Fruit fly (Drosophila melanogaster) whole organism, wandering third instar larva: ENCODE measurements around the gene CG9953.
"Not testable (repeated sequence)": the region's sequence is repeated elsewhere in the genome, so short reads cannot be mapped to it uniquely, and the experiment has no call there.

Experiments used
- CG32264 ChIP-seq: fragments of 200-800 bp; sonication (Bioruptor generic); optimal IDR thresholded peaks from 2 replicates; lab custom pipeline; 2016; ENCODE audit warnings: missing biosample characterization, missing genetic modification characterization
- CG9705 ChIP-seq: fragments of 200-800 bp; sonication (Bioruptor generic); optimal IDR thresholded peaks from 2 replicates; lab custom pipeline; 2018; ENCODE audit warnings: missing biosample characterization, mild to moderate bottlenecking, missing genetic modification characterization
- CrebA ChIP-seq: fragments of 200-800 bp; sonication (Bioruptor generic); optimal IDR thresholded peaks from 2 replicates; lab custom pipeline; 2016; ENCODE audit warnings: missing biosample characterization, mild to moderate bottlenecking, missing genetic modification characterization, borderline replicate concordance
- OdsH ChIP-seq: fragments of 200-800 bp; sonication (Bioruptor generic); optimal IDR thresholded peaks from 2 replicates; lab custom pipeline; 2016; ENCODE audit warnings: missing biosample characterization, mild to moderate bottlenecking, missing genetic modification characterization
- fru ChIP-seq: fragments of 200-800 bp; sonication (Bioruptor generic); optimal IDR thresholded peaks from 3 replicates; lab custom pipeline; 2016; ENCODE audit warnings: missing biosample characterization, mild to moderate bottlenecking, missing genetic modification characterization
- lola ChIP-seq: fragments of >200 bp; optimal IDR thresholded peaks from 2 replicates; lab custom pipeline; 2017; ENCODE audit warnings: missing biosample characterization, missing genetic modification characterization
- pan ChIP-seq: fragments of >200 bp; optimal IDR thresholded peaks from 2 replicates; lab custom pipeline; 2017

- TF ChIP-seq pan (lab: Kevin White, UChicago); OdsH (GFP tag; lab: Kevin White, UChicago); CG32264 (GFP tag; lab: Kevin White, UChicago); CG9705; CrebA; lola (GFP tag; lab: Kevin White, UChicago); fru: not testable (repeated sequence)
Measured at dm6 chr3L:6994464-6995363, 25.3 kb downstream of the CG9953 start.
